Worm (Caenorhabditis elegans) whole organism, L1 larva: ENCODE results near the gene dmd-3.

Experiments
- C16A3.4 ChIP-seq: fragments of 150-350 bp; optimal IDR thresholded peaks from 2 replicates; lab custom pipeline; 2014; ENCODE audit warnings: missing biosample characterization, missing genetic modification characterization
- F16B12.6 ChIP-seq: fragments of 150-350 bp; optimal IDR thresholded peaks from 2 replicates; lab custom pipeline; 2014; ENCODE audit warnings: missing biosample characterization, missing genetic modification characterization
- aly-2 ChIP-seq: fragments of 150-350 bp; optimal IDR thresholded peaks from 2 replicates; lab custom pipeline; 2014; ENCODE audit warnings: missing biosample characterization, missing genetic modification characterization
- ama-1 ChIP-seq: fragments of 150-350 bp; optimal IDR thresholded peaks from 2 replicates; lab custom pipeline; 2014
- blmp-1 ChIP-seq: fragments of 150-350 bp; optimal IDR thresholded peaks from 2 replicates; lab custom pipeline; 2014; ENCODE audit warnings: missing biosample characterization, missing genetic modification characterization
- ceh-82 ChIP-seq, 3 experiments: fragments of 150-350 bp in 1 of 3; sonication (generic microtip) in 2 of 3; optimal IDR thresholded peaks; 2 replicates each; lab custom pipeline; 2014 to 2017; ENCODE audit warnings: missing biosample characterization in 3 of 3, missing genetic modification characterization in 3 of 3
- ceh-90 ChIP-seq: sonication (generic microtip); optimal IDR thresholded peaks from 2 replicates; lab custom pipeline; 2016; ENCODE audit warnings: missing genetic modification characterization, missing compliant biosample characterization
- dpl-1 ChIP-seq, 3 experiments: fragments of 150-350 bp in 2 of 3; sonication (generic microtip) in 1 of 3; optimal IDR thresholded peaks; 2 replicates each; lab custom pipeline; 2014 to 2017; ENCODE audit warnings: missing biosample characterization in 3 of 3, missing genetic modification characterization in 3 of 3, missing genetic modification reagents in 3 of 3
- dsc-1 ChIP-seq: sonication (generic microtip); optimal IDR thresholded peaks from 2 replicates; lab custom pipeline; 2016; ENCODE audit warnings: mild to moderate bottlenecking, missing genetic modification characterization, missing compliant biosample characterization
- efl-1 ChIP-seq, 4 experiments: fragments of 150-350 bp; optimal IDR thresholded peaks in 3 of 4; peaks in 1 of 4; 1 replicate in 1 of 4; 2 replicates in 3 of 4; lab custom pipeline; 2014; ENCODE audit warnings: missing biosample characterization in 2 of 4, missing genetic modification characterization in 2 of 4, missing genetic modification reagents in 2 of 4
- egl-27 ChIP-seq, 2 experiments: fragments of 150-350 bp in 1 of 2; sonication (generic microtip); optimal IDR thresholded peaks; 3 replicates each; lab custom pipeline; 2017 to 2018; ENCODE audit warnings: missing biosample characterization in 2 of 2, missing genetic modification characterization in 2 of 2, missing genetic modification reagents in 2 of 2
- elt-2 ChIP-seq: sonication (generic microtip); optimal IDR thresholded peaks from 2 replicates; lab custom pipeline; 2016; ENCODE audit warnings: missing genetic modification characterization, mild to moderate bottlenecking, inconsistent platforms, missing compliant biosample characterization, missing genetic modification reagents
- ets-5 ChIP-seq: fragments of 200-800 bp; sonication (Bioruptor generic); IDR thresholded peaks from 2 replicates; pipeline ENCODE4 v1.3.6; 2022; ENCODE audit warnings: missing genetic modification characterization, missing compliant biosample characterization
- fkh-4 ChIP-seq: sonication (generic microtip); optimal IDR thresholded peaks from 2 replicates; lab custom pipeline; 2016; ENCODE audit warnings: missing compliant biosample characterization, missing genetic modification characterization, borderline replicate concordance
- hlh-17 ChIP-seq: fragments of 200-800 bp; sonication (Bioruptor generic); optimal IDR thresholded peaks from 2 replicates; lab custom pipeline; 2018; ENCODE audit warnings: missing genetic modification characterization, mild to moderate bottlenecking, missing compliant biosample characterization, moderate library complexity, borderline replicate concordance
- hlh-4 ChIP-seq: sonication (generic microtip); optimal IDR thresholded peaks from 2 replicates; lab custom pipeline; 2016; ENCODE audit warnings: mild to moderate bottlenecking, missing genetic modification characterization, missing compliant biosample characterization
- jun-1 ChIP-seq: fragments of 150-350 bp; optimal IDR thresholded peaks from 2 replicates; lab custom pipeline; 2014; ENCODE audit warnings: missing biosample characterization, missing genetic modification reagents, missing genetic modification characterization
- lin-13 ChIP-seq: fragments of 150-350 bp; optimal IDR thresholded peaks from 2 replicates; lab custom pipeline; 2014; ENCODE audit warnings: missing biosample characterization, missing genetic modification reagents, missing genetic modification characterization
- lin-15B ChIP-seq: fragments of 150-350 bp; sonication (generic microtip); optimal IDR thresholded peaks from 3 replicates; lab custom pipeline; 2014; ENCODE audit warnings: missing biosample characterization, missing genetic modification characterization
- lin-35 ChIP-seq, 2 experiments: fragments of 150-350 bp; optimal IDR thresholded peaks; 2 replicates each; lab custom pipeline; 2014; ENCODE audit warnings: missing biosample characterization in 2 of 2, missing genetic modification characterization in 2 of 2, missing genetic modification reagents in 2 of 2
- lin-39 ChIP-seq: fragments of 150-350 bp; optimal IDR thresholded peaks from 2 replicates; lab custom pipeline; 2014; ENCODE audit warnings: missing biosample characterization, missing genetic modification reagents, missing genetic modification characterization
- mab-9 ChIP-seq: fragments of 200-800 bp; sonication (Bioruptor generic); IDR thresholded peaks from 2 replicates; pipeline ENCODE4 v1.3.6; 2022; ENCODE audit warnings: missing genetic modification reagents, missing genetic modification characterization, missing compliant biosample characterization
- nhr-11 ChIP-seq: fragments of 150-350 bp; optimal IDR thresholded peaks from 2 replicates; lab custom pipeline; 2014; ENCODE audit warnings: missing biosample characterization, missing genetic modification characterization
- nhr-20 ChIP-seq: sonication (generic microtip); optimal IDR thresholded peaks from 2 replicates; lab custom pipeline; 2016; ENCODE audit warnings: mild to moderate bottlenecking, missing genetic modification characterization, missing compliant biosample characterization
- nhr-237 ChIP-seq: fragments of 150-350 bp; optimal IDR thresholded peaks from 2 replicates; lab custom pipeline; 2014; ENCODE audit warnings: missing biosample characterization, missing genetic modification characterization
- nhr-47 ChIP-seq: sonication (generic microtip); optimal IDR thresholded peaks from 2 replicates; lab custom pipeline; 2016; ENCODE audit warnings: mild to moderate bottlenecking, missing genetic modification characterization, moderate library complexity, missing compliant biosample characterization
- nhr-77 ChIP-seq: fragments of 150-350 bp; optimal IDR thresholded peaks from 2 replicates; lab custom pipeline; 2014; ENCODE audit warnings: missing biosample characterization, missing genetic modification characterization
- rnt-1 ChIP-seq: sonication (generic microtip); optimal IDR thresholded peaks from 2 replicates; lab custom pipeline; 2016; ENCODE audit warnings: mild to moderate bottlenecking, missing genetic modification characterization, moderate library complexity, missing compliant biosample characterization
- skn-1 ChIP-seq: fragments of 150-350 bp; optimal IDR thresholded peaks from 2 replicates; lab custom pipeline; 2014; ENCODE audit warnings: missing biosample characterization, missing genetic modification characterization
- snpc-4 ChIP-seq: fragments of 150-350 bp; optimal IDR thresholded peaks from 2 replicates; lab custom pipeline; 2014; ENCODE audit warnings: missing biosample characterization, missing genetic modification characterization
- sox-4 ChIP-seq: sonication (generic microtip); optimal IDR thresholded peaks from 2 replicates; lab custom pipeline; 2016; ENCODE audit warnings: missing genetic modification characterization, missing compliant biosample characterization
- sptf-1 ChIP-seq: fragments of 150-350 bp; optimal IDR thresholded peaks from 2 replicates; lab custom pipeline; 2014; ENCODE audit warnings: missing biosample characterization, missing genetic modification characterization
- sup-37 ChIP-seq: fragments of 200-800 bp; sonication (Bioruptor generic); optimal IDR thresholded peaks from 2 replicates; lab custom pipeline; 2018; ENCODE audit warnings: mild to moderate bottlenecking, missing genetic modification characterization, missing compliant biosample characterization
- tbx-2 ChIP-seq: sonication (generic microtip); optimal IDR thresholded peaks from 2 replicates; lab custom pipeline; 2016; ENCODE audit warnings: missing genetic modification characterization, missing compliant biosample characterization
- unc-62 ChIP-seq: fragments of 150-350 bp; optimal IDR thresholded peaks from 2 replicates; lab custom pipeline; 2014; ENCODE audit warnings: missing biosample characterization, missing genetic modification reagents, missing genetic modification characterization
- unc-98 ChIP-seq: fragments of 200-800 bp; sonication (Bioruptor generic); IDR thresholded peaks from 2 replicates; pipeline ENCODE4 v1.3.6; 2022; ENCODE audit warnings: missing genetic modification characterization, missing compliant biosample characterization
- zag-1 ChIP-seq: fragments of 150-350 bp; optimal IDR thresholded peaks from 2 replicates; lab custom pipeline; 2014; ENCODE audit warnings: missing biosample characterization, missing genetic modification characterization
- ztf-11 ChIP-seq, 2 experiments: sonication (generic microtip); optimal IDR thresholded peaks; 2 replicates each; lab custom pipeline; 2016 to 2017; ENCODE audit warnings: missing genetic modification characterization in 2 of 2, missing biosample characterization in 1 of 2, missing compliant biosample characterization in 1 of 2
- ztf-4 ChIP-seq: fragments of 150-350 bp; optimal IDR thresholded peaks from 2 replicates; lab custom pipeline; 2014; ENCODE audit warnings: missing biosample characterization, missing genetic modification characterization

The dmd-3 gene

DNA sequence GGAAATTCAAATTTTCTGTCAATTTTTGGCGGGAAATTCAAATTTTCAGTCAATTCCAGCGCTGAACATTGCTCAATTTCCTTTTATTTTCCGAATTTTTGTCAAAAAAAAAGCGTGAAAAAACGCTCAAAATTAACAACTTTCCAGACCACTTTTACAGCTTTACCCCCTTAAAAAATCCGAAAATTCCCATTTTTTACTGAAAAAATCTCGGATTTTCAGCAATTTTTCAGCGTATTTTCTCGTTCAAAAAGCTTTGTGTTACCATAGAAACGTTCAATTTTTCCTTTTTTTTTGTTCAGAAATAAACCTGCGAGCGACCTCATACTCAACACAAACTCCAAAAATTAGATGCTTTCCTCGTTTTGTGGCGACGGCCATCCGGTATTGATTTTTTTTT is 19.5 kb upstream of the dmd-3 start, which contains the start of gene mrp-7:
TSS of gene mrp-7 (plus strand) at position 301 of the 400 bp plus-strand sequence.
- TF ChIP-seq lin-15B (tag; lab: Kevin White, UChicago) (no peak), ceh-90 (no peak)

DNA sequence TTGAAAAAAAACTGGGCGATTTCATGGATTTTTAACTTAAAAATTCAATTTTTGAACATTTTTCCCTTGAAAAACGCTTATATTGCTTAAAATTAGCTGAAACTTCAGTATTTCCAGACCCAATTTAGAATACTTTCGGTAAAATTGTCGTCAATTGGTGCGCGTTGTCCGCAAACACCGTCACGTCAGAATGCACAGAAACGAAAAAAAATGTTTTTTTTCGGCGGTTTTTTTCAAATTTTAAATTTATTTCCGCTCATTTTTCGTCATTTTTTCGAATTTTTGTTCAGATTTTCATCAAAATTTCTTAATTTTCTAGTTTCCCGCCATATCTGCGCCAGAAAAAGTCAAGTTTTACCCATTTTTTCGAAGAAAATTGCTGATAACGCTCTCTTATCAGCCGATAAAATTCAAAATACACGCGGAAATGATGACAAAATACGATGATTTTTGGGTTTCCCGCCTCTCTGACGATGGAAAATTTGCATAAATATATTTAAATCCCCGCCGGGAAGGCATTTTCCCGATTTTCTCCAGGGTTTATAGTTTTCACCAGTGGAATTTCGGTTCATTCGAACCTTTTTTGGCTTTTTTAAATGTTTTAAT is 18.4 kb upstream of the dmd-3 start:
- TF ChIP-seq hlh-17: no peak
- no peak for TF ChIP-seq lin-15B (tag; lab: Kevin White, UChicago)
- TF ChIP-seq ztf-4 (tag; lab: Kevin White, UChicago): no peak
- TF ChIP-seq dpl-1 (GFP tag; optimal IDR thresholded peaks at IDR 0.05; lab: Kevin White, UChicago): peak; percentile 29 to 60 (median 33)
- peak; percentile 12 for TF ChIP-seq elt-2
- TF ChIP-seq lin-35 (GFP tag; optimal IDR thresholded peaks at IDR 0.05; lab: Kevin White, UChicago): peak in 1 of 2 experiments; percentile 25
- peak; percentile 64 for TF ChIP-seq F16B12.6 (tag; lab: Kevin White, UChicago)
- no peak for TF ChIP-seq nhr-237 (tag; lab: Kevin White, UChicago)
- peak; percentile 70 to 81 for TF ChIP-seq efl-1 (optimal IDR thresholded peaks at IDR 0.05; lab: Kevin White, UChicago)
- TF ChIP-seq efl-1 (GFP tag; optimal IDR thresholded peaks at IDR 0.05 in 1 of 2; lab: Kevin White, UChicago): peak; percentile 73 to 95
- no peak for TF ChIP-seq aly-2 (tag; lab: Kevin White, UChicago)
- no peak for TF ChIP-seq dsc-1 (tag; lab: Kevin White, UChicago)

DNA sequence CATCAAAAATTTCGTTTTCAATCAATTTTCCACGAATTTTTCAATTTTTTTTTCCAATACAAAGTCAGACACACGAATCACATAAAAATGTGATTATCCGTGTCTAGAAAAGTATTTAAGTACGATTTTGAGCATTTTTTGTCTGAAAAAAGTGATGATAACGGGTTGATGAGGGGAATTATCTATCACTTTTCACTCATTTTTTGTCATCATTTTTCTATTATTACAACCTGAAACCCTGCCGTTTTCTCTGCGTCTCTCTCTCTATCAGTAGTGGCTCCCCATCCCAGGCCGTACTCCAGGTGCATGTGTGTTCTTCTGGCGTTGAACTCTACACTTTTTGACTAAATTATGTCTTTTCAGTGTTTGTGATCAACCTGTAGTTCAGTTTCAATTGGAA is 17.3 kb upstream of the dmd-3 start:
- TF ChIP-seq lin-35 (GFP tag; optimal IDR thresholded peaks at IDR 0.05; lab: Kevin White, UChicago) (peak in 1 of 2 experiments; percentile 9), skn-1 (tag; lab: Kevin White, UChicago) (peak; percentile 72), dpl-1 (GFP tag; optimal IDR thresholded peaks at IDR 0.05; lab: Kevin White, UChicago) (no peak), elt-2 (peak; percentile 65), zag-1 (tag; lab: Kevin White, UChicago) (no peak), efl-1 (optimal IDR thresholded peaks at IDR 0.05; lab: Kevin White, UChicago) (no peak), efl-1 (GFP tag; optimal IDR thresholded peaks at IDR 0.05 in 1 of 2; lab: Kevin White, UChicago) (peak in 1 of 2 experiments; percentile 31), sox-4 (tag; lab: Kevin White, UChicago) (no peak)

DNA sequence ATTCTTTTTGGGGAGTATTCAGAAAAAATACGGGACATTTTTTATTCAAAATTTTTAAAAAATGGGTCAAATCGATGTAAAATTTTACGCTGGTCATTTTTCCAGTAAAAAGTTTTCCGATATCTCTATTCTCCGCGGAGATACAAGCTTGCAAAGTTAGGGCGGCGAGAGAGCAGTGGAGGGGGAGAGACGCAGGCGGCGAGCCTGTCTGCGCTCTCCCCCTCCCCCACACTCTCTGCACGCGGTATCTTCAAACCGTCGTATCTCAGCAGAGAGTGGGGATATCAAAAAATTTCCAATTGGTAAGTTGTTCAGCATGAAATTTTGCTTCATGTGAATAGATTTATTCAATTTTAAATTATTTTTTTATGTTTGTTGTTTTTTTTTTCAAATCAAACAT is 16.8 kb upstream of the dmd-3 start:
- no peak for TF ChIP-seq F16B12.6 (tag; lab: Kevin White, UChicago)
- TF ChIP-seq hlh-4 (tag; lab: Kevin White, UChicago): no peak
- TF ChIP-seq lin-13: no peak
- no peak for TF ChIP-seq egl-27 (tag; optimal IDR thresholded peaks at IDR 0.05; lab: Kevin White, UChicago)
- TF ChIP-seq blmp-1 (tag; lab: Kevin White, UChicago): no peak
- no peak for TF ChIP-seq dpl-1 (GFP tag; optimal IDR thresholded peaks at IDR 0.05; lab: Kevin White, UChicago)
- no peak for TF ChIP-seq zag-1 (tag; lab: Kevin White, UChicago)

DNA sequence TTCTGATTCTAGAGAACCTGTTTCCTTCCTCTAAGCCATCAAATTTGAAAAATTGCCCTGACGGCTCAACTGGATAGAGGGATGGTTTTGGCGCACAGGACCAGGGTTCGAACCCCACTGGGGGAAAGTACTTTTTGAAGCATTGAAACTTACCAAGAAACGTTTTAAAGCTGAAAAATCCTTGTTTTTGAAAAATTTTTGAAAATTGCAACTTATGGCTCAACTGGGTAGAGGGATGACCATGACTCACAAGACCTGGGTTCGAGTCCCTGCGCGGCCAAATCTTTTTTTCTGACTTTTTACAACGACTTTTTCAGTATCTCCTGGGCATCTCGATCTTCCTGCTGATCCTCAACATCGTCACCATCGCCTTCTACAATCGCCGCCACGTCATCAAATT is 15.8 kb upstream of the dmd-3 start:
- TF ChIP-seq lin-39 (tag; lab: Kevin White, UChicago): no peak
- no peak for TF ChIP-seq ceh-90
- TF ChIP-seq dsc-1 (tag; lab: Kevin White, UChicago): no peak
- no peak for TF ChIP-seq unc-62 (GFP tag; lab: Kevin White, UChicago)
- TF ChIP-seq sup-37 (GFP tag; lab: Kevin White, UChicago): no peak
- no peak for TF ChIP-seq nhr-77
- TF ChIP-seq dpl-1 (GFP tag; optimal IDR thresholded peaks at IDR 0.05; lab: Kevin White, UChicago): no peak
- TF ChIP-seq ets-5 (GFP tag; lab: Robert Waterston, UW): no peak
- no peak for TF ChIP-seq ama-1 (lab: Kevin White, UChicago)
- TF ChIP-seq nhr-47 (tag; lab: Kevin White, UChicago): no peak
- no peak for TF ChIP-seq tbx-2
- TF ChIP-seq nhr-20: no peak
- TF ChIP-seq rnt-1 (tag; lab: Kevin White, UChicago): no peak

DNA sequence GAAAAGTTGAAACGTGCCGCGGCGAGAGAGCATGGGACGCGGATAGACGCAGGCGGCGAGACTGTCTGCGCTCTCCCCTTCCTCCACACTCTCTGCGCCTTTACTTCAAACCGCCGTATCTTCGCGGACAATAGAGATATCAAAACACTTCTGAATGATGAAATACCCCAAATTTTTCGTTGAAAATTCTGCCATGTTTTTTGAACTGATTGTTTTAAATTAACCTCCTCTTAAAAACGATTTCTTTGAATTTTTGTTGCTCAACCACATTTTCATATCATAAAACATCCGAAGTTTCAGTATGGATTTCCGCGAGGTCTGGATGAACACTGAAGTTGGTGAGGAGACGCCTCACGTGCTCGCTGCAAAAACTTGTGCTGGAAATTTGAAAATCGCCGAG is 14.9 kb upstream of the dmd-3 start, which contains the start of gene Y43F8C.11:
TSS of gene Y43F8C.11 (plus strand) at position 301 of the 400 bp plus-strand sequence.
- TF ChIP-seq hlh-17: no peak
- TF ChIP-seq nhr-11 (tag; lab: Kevin White, UChicago): no peak
- TF ChIP-seq mab-9 (GFP tag; lab: Robert Waterston, UW): no peak
- no peak for TF ChIP-seq C16A3.4 (tag; lab: Kevin White, UChicago)
- TF ChIP-seq ceh-82 (tag; optimal IDR thresholded peaks at IDR 0.05; lab: Kevin White, UChicago): no peak
- TF ChIP-seq fkh-4 (tag; lab: Kevin White, UChicago): no peak
- TF ChIP-seq sptf-1: no peak
- no peak for TF ChIP-seq elt-2
- TF ChIP-seq sox-4 (tag; lab: Kevin White, UChicago): no peak
- no peak for TF ChIP-seq snpc-4 (tag; lab: Kevin White, UChicago)
- no peak for TF ChIP-seq ztf-11 (tag; optimal IDR thresholded peaks at IDR 0.05; lab: Kevin White, UChicago)
- no peak for TF ChIP-seq jun-1 (tag; lab: Kevin White, UChicago)
- TF ChIP-seq efl-1 (optimal IDR thresholded peaks at IDR 0.05; lab: Kevin White, UChicago): no peak
- no peak for TF ChIP-seq efl-1 (GFP tag; optimal IDR thresholded peaks at IDR 0.05 in 1 of 2; lab: Kevin White, UChicago)
- no peak for TF ChIP-seq unc-98 (GFP tag; lab: Robert Waterston, UW)
- no peak for TF ChIP-seq zag-1 (tag; lab: Kevin White, UChicago)
- no peak for TF ChIP-seq egl-27 (tag; optimal IDR thresholded peaks at IDR 0.05; lab: Kevin White, UChicago)
